Worm (Caenorhabditis elegans): ENCODE measurements around the gene atln-2.

DNA sequence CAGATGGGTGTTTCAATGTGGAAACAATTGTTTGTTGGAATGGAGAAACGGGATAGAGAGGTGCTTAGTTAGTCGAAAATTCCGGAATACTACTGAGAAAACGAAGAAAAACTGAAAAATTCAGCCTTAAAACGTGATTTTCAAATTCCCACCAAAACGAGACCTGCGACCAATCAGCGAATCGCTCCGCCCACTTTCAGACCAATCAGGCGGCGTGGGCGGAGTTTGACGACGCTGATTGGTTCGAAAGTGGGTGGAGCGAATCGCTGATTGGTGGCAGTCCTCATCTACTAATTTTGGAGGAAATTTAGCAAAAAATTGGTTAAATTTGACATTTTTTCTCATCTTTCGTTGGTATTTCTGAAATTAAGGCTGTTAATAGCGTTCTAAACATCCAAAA, 45.9 kb downstream of the atln-2 start:
- TF ChIP-seq ces-1 (GFP tag; optimal IDR thresholded peaks at IDR 0.05), result no peak
- TF ChIP-seq blmp-1 (tag; optimal IDR thresholded peaks at IDR 0.05), result no peak
- no peak for TF ChIP-seq lin-13 (tag; optimal IDR thresholded peaks at IDR 0.05)
- no peak for TF ChIP-seq snpc-4 (tag; optimal IDR thresholded peaks at IDR 0.05)
- TF ChIP-seq pha-4 (tag; optimal IDR thresholded peaks at IDR 0.05), result no peak
- TF ChIP-seq nhr-237 (tag; optimal IDR thresholded peaks at IDR 0.05), result no peak
- TF ChIP-seq ztf-11 (tag; optimal IDR thresholded peaks at IDR 0.05), result no peak
- TF ChIP-seq ceh-39 (tag; optimal IDR thresholded peaks at IDR 0.05), result no peak
- no peak for TF ChIP-seq sptf-1 (tag; optimal IDR thresholded peaks at IDR 0.05)
- TF ChIP-seq elt-3 (tag; optimal IDR thresholded peaks at IDR 0.05), result no peak
- TF ChIP-seq lsy-2 (tag; optimal IDR thresholded peaks at IDR 0.05), result no peak
- TF ChIP-seq bed-3 (GFP tag; optimal IDR thresholded peaks at IDR 0.05), result no peak
- no peak for TF ChIP-seq mab-5 (tag; optimal IDR thresholded peaks at IDR 0.05)

Data from whole organism, mixed stage, embryonic.